Fruit fly (Drosophila melanogaster): Measurements from ENCODE around the gene lsn.

lsn gene

DNA sequence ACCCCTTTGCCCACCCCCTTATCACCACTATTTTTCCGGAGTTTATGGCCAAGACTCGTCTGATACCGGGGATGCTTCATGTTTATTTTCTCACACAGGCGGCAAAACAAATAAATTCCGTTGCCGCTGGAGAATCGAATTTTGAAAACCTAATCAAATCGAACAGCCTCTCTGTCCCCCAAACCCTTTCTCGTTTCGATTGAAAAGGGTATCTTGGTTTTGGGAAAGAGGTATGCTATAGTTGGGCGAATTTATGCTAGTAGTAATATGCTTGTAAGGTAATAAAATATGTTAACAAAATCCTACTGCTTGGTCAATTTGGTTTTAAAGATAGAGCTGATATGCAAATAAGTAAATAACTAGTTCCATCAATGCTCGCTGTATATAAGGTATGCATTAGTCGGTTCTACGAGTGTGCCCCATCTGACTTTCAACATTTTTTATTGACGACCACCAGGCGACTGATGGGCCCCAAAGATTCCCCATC is 36.9 kb upstream of the lsn start (continued):
- TF ChIP-seq PHDP (tag; optimal IDR thresholded peaks at IDR 0.05): peak; percentile 69
- no peak for TF ChIP-seq Elba2 (GFP tag; optimal IDR thresholded peaks at IDR 0.05)
- TF ChIP-seq caup (GFP tag; optimal IDR thresholded peaks at IDR 0.05; ENCODE audit: severe bottlenecking): no peak
- peak; percentile 81 for TF ChIP-seq Atf3 (GFP tag; optimal IDR thresholded peaks at IDR 0.05)
- peak; percentile 74 for TF ChIP-seq abd-A (tag; optimal IDR thresholded peaks at IDR 0.05)
- no peak for TF ChIP-seq CG9797 (GFP tag; optimal IDR thresholded peaks at IDR 0.05)
- peak; percentile 62 for TF ChIP-seq tio (GFP tag; optimal IDR thresholded peaks at IDR 0.05)
- peak; percentile 43 for TF ChIP-seq ems (GFP tag; optimal IDR thresholded peaks at IDR 0.05)
- peak; percentile 76 for TF ChIP-seq twi (tag; optimal IDR thresholded peaks at IDR 0.05)
- TF ChIP-seq nmo (GFP tag; optimal IDR thresholded peaks at IDR 0.05): peak; percentile 90
- peak; percentile 69 for TF ChIP-seq CG6254 (GFP tag; optimal IDR thresholded peaks at IDR 0.05)
- TF ChIP-seq Dp (GFP tag; optimal IDR thresholded peaks at IDR 0.05): no peak
- peak; percentile 50 for TF ChIP-seq CG3407 (GFP tag; optimal IDR thresholded peaks at IDR 0.05)
- peak; percentile 62 for TF ChIP-seq dmrt99B (tag; optimal IDR thresholded peaks at IDR 0.05)
- TF ChIP-seq NC2α (GFP tag; optimal IDR thresholded peaks at IDR 0.05): peak; percentile 77
- peak; percentile 37 for TF ChIP-seq CG10565 (GFP tag; optimal IDR thresholded peaks at IDR 0.05)
- 0 out of 4 replicates have a peak, but pooled peaks have one; percentile 36 for TF ChIP-seq Dll (GFP tag; IDR thresholded peaks at IDR 0.05; ENCODE audit: partially characterized antibody)
- peak; percentile 71 for TF ChIP-seq CG12236 (GFP tag; optimal IDR thresholded peaks at IDR 0.05)
- TF ChIP-seq zen (tag; optimal IDR thresholded peaks at IDR 0.05): peak; percentile 59
- no peak for TF ChIP-seq Aef1 (GFP tag; IDR thresholded peaks at IDR 0.05)
- TF ChIP-seq MESR4 (GFP tag; optimal IDR thresholded peaks at IDR 0.05): no peak
- peak; percentile 61 for TF ChIP-seq CG32767 (GFP tag; IDR thresholded peaks at IDR 0.05)
- TF ChIP-seq CG12769 (tag; optimal IDR thresholded peaks at IDR 0.05): peak; percentile 40
- no peak for TF ChIP-seq CG2120 (GFP tag; optimal IDR thresholded peaks at IDR 0.05)
- TF ChIP-seq H2.0 (GFP tag; IDR thresholded peaks at IDR 0.05): peak; percentile 78
- no peak for TF ChIP-seq fu2 (GFP tag; optimal IDR thresholded peaks at IDR 0.05)
- TF ChIP-seq cato (GFP tag; optimal IDR thresholded peaks at IDR 0.05; ENCODE audit: borderline replicate concordance): peak; percentile 71
- no peak for TF ChIP-seq Trl (optimal IDR thresholded peaks at IDR 0.05)
- peak; percentile 68 for TF ChIP-seq Trl (GFP tag; optimal IDR thresholded peaks at IDR 0.05)
- peak; percentile 65 for TF ChIP-seq CG10209 (GFP tag; optimal IDR thresholded peaks at IDR 0.05)
- TF ChIP-seq Poxn (GFP tag; IDR thresholded peaks at IDR 0.05): no peak
- peak; percentile 23; the same call in 1 of the 3 replicates for TF ChIP-seq ase (GFP tag; IDR thresholded peaks at IDR 0.05)
- TF ChIP-seq CG9817 (tag; optimal IDR thresholded peaks at IDR 0.05): no peak
- no peak for TF ChIP-seq CG6683 (GFP tag; optimal IDR thresholded peaks at IDR 0.05)
- TF ChIP-seq Gug (GFP tag; IDR thresholded peaks at IDR 0.05): peak; percentile 62; the same call in 3 of the 4 replicates

DNA sequence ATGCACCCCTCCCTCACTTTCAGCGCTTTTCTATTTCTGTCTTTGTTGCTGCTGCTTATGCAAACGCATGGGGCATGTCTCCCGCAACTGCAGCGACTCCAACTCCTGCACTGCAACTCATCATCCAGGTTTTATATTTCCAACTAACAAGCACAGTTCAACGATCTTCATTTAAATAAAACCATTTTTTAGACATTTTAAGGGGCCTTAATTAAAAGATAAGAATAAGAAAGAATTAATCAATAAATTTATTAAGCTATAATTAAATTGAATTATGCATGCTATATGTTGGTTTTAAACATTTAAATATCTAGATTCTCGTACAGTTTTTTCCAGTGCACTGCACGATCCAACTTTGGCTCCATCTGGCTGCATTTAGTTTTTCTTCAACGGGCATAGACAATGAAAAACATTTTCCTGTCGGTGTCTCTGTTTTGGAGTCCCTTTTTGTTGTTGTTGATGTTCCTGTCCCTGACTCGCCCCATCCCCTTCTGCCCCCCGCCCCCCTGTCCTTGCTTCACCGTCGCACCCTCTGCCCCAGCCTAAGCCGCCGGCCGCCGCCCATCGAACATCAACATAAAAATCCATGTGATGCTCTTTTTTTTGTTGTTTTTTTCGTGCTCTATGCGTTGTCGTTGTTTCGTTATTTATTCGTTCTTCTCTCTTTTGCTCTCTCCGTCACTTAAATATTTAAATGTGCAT is 36.0 kb upstream of the lsn start:
- TF ChIP-seq CG14014 (GFP tag; IDR thresholded peaks at IDR 0.05) (no peak), CG32767 (GFP tag; IDR thresholded peaks at IDR 0.05) (0 out of 2 replicates have a peak, but pooled peaks have one; percentile 37), pros (GFP tag; optimal IDR thresholded peaks at IDR 0.05) (no peak), Chrac-16 (GFP tag; optimal IDR thresholded peaks at IDR 0.05) (peak; percentile 50), gem (tag; optimal IDR thresholded peaks at IDR 0.05) (peak; percentile 92), CG8924 (tag; optimal IDR thresholded peaks at IDR 0.05) (peak; percentile 78), Ravus (GFP tag; IDR thresholded peaks at IDR 0.05) (no peak), exex (tag; optimal IDR thresholded peaks at IDR 0.05) (no peak), Scr (GFP tag; IDR thresholded peaks at IDR 0.05; ENCODE audit: partially characterized antibody) (no peak), BEAF-32 (GFP tag; optimal IDR thresholded peaks at IDR 0.05) (no peak), ERR (GFP tag; optimal IDR thresholded peaks at IDR 0.05) (no peak), CG32772 (GFP tag; IDR thresholded peaks at IDR 0.05) (peak; percentile 52), CG7963 (GFP tag; IDR thresholded peaks at IDR 0.05; ENCODE audit: partially characterized antibody) (no peak), Sin3A (optimal IDR thresholded peaks at IDR 0.05) (no peak), CG7745 (tag; optimal IDR thresholded peaks at IDR 0.05) (peak; percentile 56), crol (GFP tag; IDR thresholded peaks at IDR 0.05) (peak; percentile 99), odd (GFP tag; optimal IDR thresholded peaks at IDR 0.05) (no peak)
